Worm (Caenorhabditis elegans): ENCODE data around the gene Y54F10AM.11.

DNA sequence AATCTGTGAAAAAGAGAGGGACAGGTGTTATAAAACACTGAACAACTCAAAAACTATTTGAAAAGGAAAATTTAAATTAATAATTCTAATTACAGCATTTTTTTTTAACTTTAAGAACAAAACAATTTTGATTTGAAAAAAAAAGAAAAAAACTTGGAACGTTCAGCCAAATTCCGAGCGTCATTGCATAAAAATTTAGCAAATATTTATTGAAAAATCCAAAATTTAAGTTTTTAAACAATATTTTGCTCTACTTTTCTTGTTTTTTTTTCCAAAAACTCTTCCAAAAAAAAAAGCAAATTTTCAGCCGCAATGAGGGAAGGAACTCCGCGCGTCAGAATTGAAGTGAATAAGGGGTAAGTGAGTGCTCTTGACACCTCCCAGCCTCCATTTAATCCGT lies 14.2 kb downstream of the Y54F10AM.11 start, which contains the start of gene feh-1:
- no peak for TF ChIP-seq klf-2 (GFP tag; conservative IDR thresholded peaks at IDR 0.05)
- no peak for TF ChIP-seq ref-1 (GFP tag; conservative IDR thresholded peaks at IDR 0.05)
- TF ChIP-seq tab-1 (GFP tag; IDR thresholded peaks at IDR 0.05) = no peak
- no peak for TF ChIP-seq cog-1 (tag; optimal IDR thresholded peaks at IDR 0.05)
- TF ChIP-seq T22C8.4 (GFP tag; IDR thresholded peaks at IDR 0.05) = no peak
- no peak for TF ChIP-seq med-1 (GFP tag; optimal IDR thresholded peaks at IDR 0.05; ENCODE audit: insufficient read depth)
- TF ChIP-seq flt-1 (GFP tag; IDR thresholded peaks at IDR 0.05) = no peak
- no peak for TF ChIP-seq ztf-23 (GFP tag; IDR thresholded peaks at IDR 0.05)

All from whole organism, midembryonic.